Worm (Caenorhabditis elegans) whole organism, L2 larva: Measurements from ENCODE around the gene srh-286.

ENCODE experiments used
- R02D3.7 ChIP-seq: fragments of 150-350 bp; optimal IDR thresholded peaks from 2 replicates; lab custom pipeline; 2014; ENCODE audit warnings: missing biosample characterization, missing genetic modification characterization
- ama-1 ChIP-seq: fragments of 150-350 bp; optimal IDR thresholded peaks from 2 replicates; lab custom pipeline; 2018; ENCODE audit warnings: inconsistent platforms
- ceh-82 ChIP-seq: fragments of 150-350 bp; optimal IDR thresholded peaks from 2 replicates; lab custom pipeline; 2014; ENCODE audit warnings: missing biosample characterization, missing genetic modification characterization
- elt-1 ChIP-seq: fragments of 150-350 bp; optimal IDR thresholded peaks from 2 replicates; lab custom pipeline; 2014; ENCODE audit warnings: missing biosample characterization, missing genetic modification characterization
- nhr-11 ChIP-seq: fragments of 150-350 bp; optimal IDR thresholded peaks from 2 replicates; lab custom pipeline; 2014; ENCODE audit warnings: missing biosample characterization, missing genetic modification characterization
- nhr-237 ChIP-seq: fragments of 150-350 bp; optimal IDR thresholded peaks from 2 replicates; lab custom pipeline; 2014; ENCODE audit warnings: missing biosample characterization, missing genetic modification characterization

ce11 chrV:17859065-17859464, 15.1 kb upstream of the srh-286 start:
- TF ChIP-seq nhr-11 (tag; lab: Kevin White, UChicago) (no peak), elt-1 (tag; lab: Kevin White, UChicago) (no peak), R02D3.7 (no peak), ceh-82 (no peak), ama-1 (no peak), nhr-237 (tag; lab: Kevin White, UChicago) (no peak)
